Worm (Caenorhabditis elegans): ENCODE measurements around the gene K12H6.12.

K12H6.12 gene

ce11 chrII:2804949-2805348, 3.0 kb upstream of the K12H6.12 start:
- no peak for TF ChIP-seq mab-5 (tag; optimal IDR thresholded peaks at IDR 0.05)
- TF ChIP-seq nhr-237 (tag; optimal IDR thresholded peaks at IDR 0.05): no peak
- no peak for TF ChIP-seq nhr-2 (tag; optimal IDR thresholded peaks at IDR 0.05)
- TF ChIP-seq ztf-11 (tag; optimal IDR thresholded peaks at IDR 0.05): no peak
- TF ChIP-seq tbx-8 (GFP tag; optimal IDR thresholded peaks at IDR 0.05): no peak
- TF ChIP-seq lsy-2 (tag; optimal IDR thresholded peaks at IDR 0.05): no peak
- TF ChIP-seq cnd-1 (tag; optimal IDR thresholded peaks at IDR 0.05): no peak
- no peak for TF ChIP-seq sem-2 (GFP tag; optimal IDR thresholded peaks at IDR 0.05)
- TF ChIP-seq pha-4 (tag; optimal IDR thresholded peaks at IDR 0.05): no peak
- no peak for TF ChIP-seq unc-39 (tag; optimal IDR thresholded peaks at IDR 0.05)

- TF ChIP-seq unc-120 (tag; optimal IDR thresholded peaks at IDR 0.05; ENCODE audit: poor library complexity, severe bottlenecking) (no peak), mls-2 (tag; optimal IDR thresholded peaks at IDR 0.05) (no peak), M03D4.4 (tag; optimal IDR thresholded peaks at IDR 0.05) (no peak), unc-39 (tag; optimal IDR thresholded peaks at IDR 0.05) (no peak), sem-2 (GFP tag; optimal IDR thresholded peaks at IDR 0.05) (no peak), sptf-1 (tag; optimal IDR thresholded peaks at IDR 0.05) (no peak), nhr-28 (tag; optimal IDR thresholded peaks at IDR 0.05) (no peak), elt-1 (tag; optimal IDR thresholded peaks at IDR 0.05; ENCODE audit: borderline replicate concordance, insufficient read depth) (no peak), flh-1 (GFP tag; optimal IDR thresholded peaks at IDR 0.05) (no peak), lsy-2 (tag; optimal IDR thresholded peaks at IDR 0.05) (no peak), blmp-1 (tag; optimal IDR thresholded peaks at IDR 0.05) (no peak), pha-4 (tag; optimal IDR thresholded peaks at IDR 0.05) (no peak), nhr-237 (tag; optimal IDR thresholded peaks at IDR 0.05) (no peak), mep-1 (tag; optimal IDR thresholded peaks at IDR 0.05) (no peak), lin-32 (GFP tag; optimal IDR thresholded peaks at IDR 0.05) (no peak), lin-13 (tag; optimal IDR thresholded peaks at IDR 0.05) (no peak), snpc-4 (tag; optimal IDR thresholded peaks at IDR 0.05) (no peak), bed-3 (GFP tag; optimal IDR thresholded peaks at IDR 0.05) (no peak)
Measured at ce11 chrII:2805566-2805965, 2.4 kb upstream of the K12H6.12 start.

ce11 chrII:2815017-2815416, 7.1 kb downstream of the K12H6.12 start:
- no peak for TF ChIP-seq mls-2 (tag; optimal IDR thresholded peaks at IDR 0.05)
- no peak for TF ChIP-seq nhr-28 (tag; optimal IDR thresholded peaks at IDR 0.05)
- no peak for TF ChIP-seq lin-32 (GFP tag; optimal IDR thresholded peaks at IDR 0.05)
- TF ChIP-seq hlh-1 (tag; optimal IDR thresholded peaks at IDR 0.05): no peak

ce11 chrII:2815444-2815843, 7.5 kb downstream of the K12H6.12 start, which contains the start of gene K12H6.2:
Gene K12H6.2 (minus strand): TSS chrII:2815544.
- TF ChIP-seq tbx-8 (GFP tag; optimal IDR thresholded peaks at IDR 0.05): no peak
- TF ChIP-seq zip-8 (tag; optimal IDR thresholded peaks at IDR 0.05): peak; percentile 46

- TF ChIP-seq ceh-43 (GFP tag; optimal IDR thresholded peaks at IDR 0.05) (no peak), tbx-8 (GFP tag; optimal IDR thresholded peaks at IDR 0.05) (no peak), lin-13 (tag; optimal IDR thresholded peaks at IDR 0.05) (no peak), unc-62 (GFP tag; optimal IDR thresholded peaks at IDR 0.05) (no peak)
Measured at ce11 chrII:2816676-2817075, 8.7 kb downstream of the K12H6.12 start, which contains the start of gene set-13. Gene set-13 (plus strand): TSS chrII:2816976.

- TF ChIP-seq nhr-237 (tag; optimal IDR thresholded peaks at IDR 0.05) (no peak), mep-1 (tag; optimal IDR thresholded peaks at IDR 0.05) (no peak), elt-3 (tag; optimal IDR thresholded peaks at IDR 0.05) (no peak), hlh-1 (tag; optimal IDR thresholded peaks at IDR 0.05) (no peak), nhr-2 (tag; optimal IDR thresholded peaks at IDR 0.05) (no peak)
Measured at ce11 chrII:2822435-2822920, 14.5 kb downstream of the K12H6.12 start, which contains the start of the genes fut-4 and K12H6.10. Gene fut-4 (minus strand): TSS chrII:2822535. Gene K12H6.10 (plus strand): TSS chrII:2822870.

- TF ChIP-seq M03D4.4 (tag; optimal IDR thresholded peaks at IDR 0.05) (no peak), bed-3 (GFP tag; optimal IDR thresholded peaks at IDR 0.05) (no peak), snpc-4 (tag; optimal IDR thresholded peaks at IDR 0.05) (no peak), cnd-1 (tag; optimal IDR thresholded peaks at IDR 0.05) (no peak)
Measured at ce11 chrII:2824169-2824568, 16.2 kb downstream of the K12H6.12 start, which contains the start of the genes K12H6.4 and K12H6.9. Gene K12H6.4 (minus strand): TSS chrII:2824269. Gene K12H6.9 (plus strand): TSS chrII:2824404.

Measured in whole organism, mixed stage, embryonic.